Worm (Caenorhabditis elegans): ENCODE measurements around the gene T13C5.7.

T13C5.7 gene

DNA sequence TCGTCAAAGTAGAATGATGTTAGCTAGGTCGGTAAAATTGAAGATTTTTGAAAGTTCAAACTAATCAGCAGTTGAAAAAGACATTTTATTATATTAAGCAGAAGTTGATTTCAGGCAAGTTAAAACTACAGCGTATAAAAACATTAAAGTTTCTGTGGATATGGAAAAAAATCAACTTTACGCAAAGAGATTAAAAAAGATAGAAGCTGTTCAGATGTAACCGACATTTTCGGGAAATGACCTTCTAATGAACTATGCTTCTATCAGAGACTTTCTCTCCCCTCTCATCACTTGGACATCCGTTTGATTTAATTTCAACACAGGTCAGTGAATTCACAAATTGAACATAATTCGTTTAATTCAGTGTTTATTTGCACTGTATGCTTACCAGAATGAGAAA is at the start of gene T13C5.7:
Gene T13C5.7, plus strand, starts transcription at position 301 of the 400 bp plus-strand sequence.
- no peak for TF ChIP-seq F13H6.1 (tag; optimal IDR thresholded peaks at IDR 0.05)
- TF ChIP-seq Y22D7AL.16 (tag; optimal IDR thresholded peaks at IDR 0.05), result no peak
- no peak for TF ChIP-seq fkh-6 (tag; optimal IDR thresholded peaks at IDR 0.05)
- TF ChIP-seq pat-9 (tag; optimal IDR thresholded peaks at IDR 0.05), result no peak
- no peak for TF ChIP-seq npax-4 (tag; optimal IDR thresholded peaks at IDR 0.05)
- no peak for TF ChIP-seq hlh-8 (tag; optimal IDR thresholded peaks at IDR 0.05)
- TF ChIP-seq ceh-30 (tag; optimal IDR thresholded peaks at IDR 0.05), result no peak
- TF ChIP-seq pax-1 (tag; optimal IDR thresholded peaks at IDR 0.05), result no peak
- TF ChIP-seq rnt-1 (tag; optimal IDR thresholded peaks at IDR 0.05), result no peak
- TF ChIP-seq ceh-14 (tag; optimal IDR thresholded peaks at IDR 0.05), result no peak
- TF ChIP-seq hlh-6 (tag; optimal IDR thresholded peaks at IDR 0.05), result no peak
- TF ChIP-seq ceh-19 (GFP tag; optimal IDR thresholded peaks at IDR 0.05), result no peak
- no peak for TF ChIP-seq ceh-2 (tag; optimal IDR thresholded peaks at IDR 0.05)
- TF ChIP-seq ceh-24 (tag; optimal IDR thresholded peaks at IDR 0.05), result no peak
- no peak for TF ChIP-seq pha-4 (tag; optimal IDR thresholded peaks at IDR 0.05)
- TF ChIP-seq ceh-45 (GFP tag; IDR thresholded peaks at IDR 0.05), result no peak

DNA sequence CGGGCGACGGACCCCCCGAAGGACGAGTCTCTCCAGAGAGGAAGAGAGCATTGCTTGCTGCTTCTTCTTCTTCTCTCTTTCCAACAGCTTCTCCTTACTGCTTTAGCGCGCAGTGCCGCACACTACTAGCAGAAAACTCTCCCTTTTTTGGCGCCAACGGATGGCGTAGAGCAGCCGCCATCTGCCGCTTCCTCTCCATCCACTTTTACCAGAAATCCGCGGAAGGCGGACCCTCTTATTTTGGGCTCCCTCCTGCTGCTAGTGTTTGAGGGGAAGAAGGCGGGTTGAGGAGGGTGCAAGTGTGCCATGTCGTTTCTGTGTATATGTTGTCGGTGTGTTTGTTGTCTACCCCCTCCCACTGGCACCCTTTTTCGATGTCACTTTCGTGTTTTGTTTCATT is 46.0 kb upstream of the T13C5.7 start:
- TF ChIP-seq C08G9.2 (tag; optimal IDR thresholded peaks at IDR 0.05) (peak; percentile 4), mec-3 (tag; optimal IDR thresholded peaks at IDR 0.05; ENCODE audit: borderline replicate concordance) (peak; percentile 58), unc-86 (tag; optimal IDR thresholded peaks at IDR 0.05) (no peak), syd-9 (tag; optimal IDR thresholded peaks at IDR 0.05) (peak; percentile 21), tbx-2 (tag; optimal IDR thresholded peaks at IDR 0.05) (peak; percentile 52), ref-2 (tag; optimal IDR thresholded peaks at IDR 0.05) (peak; percentile 39), nfya-1 (tag; optimal IDR thresholded peaks at IDR 0.05) (peak; percentile 6), ceh-30 (tag; optimal IDR thresholded peaks at IDR 0.05) (no peak), fax-1 (tag; optimal IDR thresholded peaks at IDR 0.05) (peak; percentile 10), hlh-6 (tag; optimal IDR thresholded peaks at IDR 0.05) (peak; percentile 66), ceh-19 (GFP tag; optimal IDR thresholded peaks at IDR 0.05) (peak; percentile 70), ceh-48 (tag; optimal IDR thresholded peaks at IDR 0.05) (no peak), pqm-1 (tag; optimal IDR thresholded peaks at IDR 0.05) (peak; percentile 15), ceh-31 (tag; optimal IDR thresholded peaks at IDR 0.05) (peak; percentile 56), hlh-8 (tag; optimal IDR thresholded peaks at IDR 0.05) (peak; percentile 21), ceh-34 (tag; optimal IDR thresholded peaks at IDR 0.05) (peak; percentile 40), hlh-30 (tag; optimal IDR thresholded peaks at IDR 0.05; ENCODE audit: insufficient read depth) (no peak), ceh-18 (tag; optimal IDR thresholded peaks at IDR 0.05) (peak; percentile 40), sdc-2 (tag; optimal IDR thresholded peaks at IDR 0.05) (peak; percentile 16), unc-42 (tag; optimal IDR thresholded peaks at IDR 0.05) (peak; percentile 48), che-1 (tag; optimal IDR thresholded peaks at IDR 0.05) (peak; percentile 28), ceh-14 (tag; optimal IDR thresholded peaks at IDR 0.05) (peak; percentile 36), eyg-1 (tag; optimal IDR thresholded peaks at IDR 0.05) (no peak), unc-3 (GFP tag; conservative IDR thresholded peaks at IDR 0.05) (no peak), unc-3 (tag; optimal IDR thresholded peaks at IDR 0.05) (peak; percentile 43), ceh-9 (tag; optimal IDR thresholded peaks at IDR 0.05) (no peak), npax-4 (tag; optimal IDR thresholded peaks at IDR 0.05) (no peak)

DNA sequence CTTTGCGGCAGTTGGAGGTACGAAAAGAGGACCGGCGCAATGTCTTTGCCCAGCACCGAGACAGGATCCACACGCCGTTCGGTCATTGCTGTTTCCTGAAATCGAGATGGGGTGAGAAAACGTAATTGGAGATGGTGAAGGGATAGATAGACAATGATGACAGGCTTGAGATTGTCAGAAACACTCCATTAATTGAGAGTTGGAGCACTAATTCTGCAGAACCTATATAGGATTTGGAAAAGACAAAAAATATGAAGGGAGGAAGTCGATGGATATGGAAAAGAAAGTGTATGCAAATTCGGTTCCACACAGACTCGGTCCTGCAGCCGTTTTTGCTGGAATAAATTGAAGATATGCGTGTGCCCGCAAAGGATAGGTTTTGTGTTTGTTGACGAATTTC is 42.1 kb upstream of the T13C5.7 start, which contains the start of gene Y72A10A.1:
Gene Y72A10A.1, minus strand, starts transcription at position 101 of the 400 bp plus-strand sequence.
- TF ChIP-seq ceh-34 (tag; optimal IDR thresholded peaks at IDR 0.05) (no peak), ceh-31 (tag; optimal IDR thresholded peaks at IDR 0.05) (no peak), fkh-6 (tag; optimal IDR thresholded peaks at IDR 0.05) (no peak), ceh-19 (GFP tag; optimal IDR thresholded peaks at IDR 0.05) (no peak), unc-3 (GFP tag; conservative IDR thresholded peaks at IDR 0.05) (no peak), unc-3 (tag; optimal IDR thresholded peaks at IDR 0.05) (no peak), ceh-48 (tag; optimal IDR thresholded peaks at IDR 0.05) (no peak), ttx-3 (tag; optimal IDR thresholded peaks at IDR 0.05) (no peak), elt-2 (tag; optimal IDR thresholded peaks at IDR 0.05) (no peak), ceh-6 (GFP tag; optimal IDR thresholded peaks at IDR 0.05) (no peak), ceh-2 (tag; optimal IDR thresholded peaks at IDR 0.05) (no peak), C38D4.7 (GFP tag; optimal IDR thresholded peaks at IDR 0.05) (no peak), T23F11.4 (GFP tag; optimal IDR thresholded peaks at IDR 0.05) (no peak), hlh-13 (GFP tag; optimal IDR thresholded peaks at IDR 0.05) (no peak), nhr-11 (tag; optimal IDR thresholded peaks at IDR 0.05) (no peak)
